Worm (Caenorhabditis elegans): ENCODE results near the gene ugt-29.

ugt-29 gene

ce11 chrV:731330-731729 is 31.9 kb upstream of the ugt-29 start (continued):
- no peak for TF ChIP-seq pha-4 (tag; optimal IDR thresholded peaks at IDR 0.05)
- no peak for TF ChIP-seq ztf-11 (tag; optimal IDR thresholded peaks at IDR 0.05)
- TF ChIP-seq lin-13 (tag; optimal IDR thresholded peaks at IDR 0.05) = no peak

ce11 chrV:730216-730615 is 30.8 kb upstream of the ugt-29 start:
- no peak for TF ChIP-seq lin-13 (tag; optimal IDR thresholded peaks at IDR 0.05)
- TF ChIP-seq hlh-1 (tag; optimal IDR thresholded peaks at IDR 0.05) = no peak
- no peak for TF ChIP-seq ham-2 (GFP tag; optimal IDR thresholded peaks at IDR 0.05)
- TF ChIP-seq lin-32 (GFP tag; optimal IDR thresholded peaks at IDR 0.05) = no peak
- no peak for TF ChIP-seq blmp-1 (tag; optimal IDR thresholded peaks at IDR 0.05)
- no peak for TF ChIP-seq cnd-1 (tag; optimal IDR thresholded peaks at IDR 0.05)
- TF ChIP-seq elt-3 (tag; optimal IDR thresholded peaks at IDR 0.05) = no peak
- no peak for TF ChIP-seq unc-120 (tag; optimal IDR thresholded peaks at IDR 0.05; ENCODE audit: poor library complexity, severe bottlenecking)
- no peak for TF ChIP-seq ceh-39 (tag; optimal IDR thresholded peaks at IDR 0.05)
- TF ChIP-seq nhr-2 (tag; optimal IDR thresholded peaks at IDR 0.05) = no peak
- no peak for TF ChIP-seq snpc-4 (tag; optimal IDR thresholded peaks at IDR 0.05)
- no peak for TF ChIP-seq zip-8 (tag; optimal IDR thresholded peaks at IDR 0.05)

- TF ChIP-seq hlh-1 (tag; optimal IDR thresholded peaks at IDR 0.05) = peak; percentile 2
- TF ChIP-seq ces-1 (GFP tag; optimal IDR thresholded peaks at IDR 0.05) = no peak
These were observed 29.6 kb upstream of the ugt-29 start for ce11 chrV:728822-729493.

- TF ChIP-seq nhr-2 (tag; optimal IDR thresholded peaks at IDR 0.05) (no peak), unc-120 (tag; optimal IDR thresholded peaks at IDR 0.05; ENCODE audit: poor library complexity, severe bottlenecking) (peak; percentile 72), mab-5 (tag; optimal IDR thresholded peaks at IDR 0.05) (peak; percentile 54), nhr-76 (tag; optimal IDR thresholded peaks at IDR 0.05) (no peak), lin-13 (tag; optimal IDR thresholded peaks at IDR 0.05) (no peak), pha-4 (tag; optimal IDR thresholded peaks at IDR 0.05) (no peak), bed-3 (GFP tag; optimal IDR thresholded peaks at IDR 0.05) (no peak), nhr-12 (tag; optimal IDR thresholded peaks at IDR 0.05) (no peak), drap-1 (GFP tag; optimal IDR thresholded peaks at IDR 0.05) (no peak), elt-1 (tag; optimal IDR thresholded peaks at IDR 0.05; ENCODE audit: borderline replicate concordance, insufficient read depth) (no peak), M03D4.4 (tag; optimal IDR thresholded peaks at IDR 0.05) (no peak), hlh-1 (tag; optimal IDR thresholded peaks at IDR 0.05) (peak; percentile 69), tbx-8 (GFP tag; optimal IDR thresholded peaks at IDR 0.05) (no peak), nhr-237 (tag; optimal IDR thresholded peaks at IDR 0.05) (no peak), blmp-1 (tag; optimal IDR thresholded peaks at IDR 0.05) (no peak), lsy-2 (tag; optimal IDR thresholded peaks at IDR 0.05) (no peak), ham-2 (GFP tag; optimal IDR thresholded peaks at IDR 0.05) (no peak), ceh-43 (GFP tag; optimal IDR thresholded peaks at IDR 0.05) (no peak), ceh-83 (GFP tag; optimal IDR thresholded peaks at IDR 0.05) (no peak), cnd-1 (tag; optimal IDR thresholded peaks at IDR 0.05) (no peak), flh-1 (GFP tag; optimal IDR thresholded peaks at IDR 0.05) (no peak), ceh-39 (tag; optimal IDR thresholded peaks at IDR 0.05) (no peak), snpc-4 (tag; optimal IDR thresholded peaks at IDR 0.05) (no peak), sem-2 (GFP tag; optimal IDR thresholded peaks at IDR 0.05) (no peak), mep-1 (tag; optimal IDR thresholded peaks at IDR 0.05) (no peak), nhr-28 (tag; optimal IDR thresholded peaks at IDR 0.05) (no peak), ces-1 (GFP tag; optimal IDR thresholded peaks at IDR 0.05) (no peak), elt-3 (tag; optimal IDR thresholded peaks at IDR 0.05) (no peak), sptf-1 (tag; optimal IDR thresholded peaks at IDR 0.05) (no peak), unc-39 (tag; optimal IDR thresholded peaks at IDR 0.05) (no peak), ztf-11 (tag; optimal IDR thresholded peaks at IDR 0.05) (no peak), unc-62 (GFP tag; optimal IDR thresholded peaks at IDR 0.05) (peak; percentile 66)
These were observed 28.3 kb upstream of the ugt-29 start, which contains the start of the genes icl-1 and srh-2 for ce11 chrV:727484-728351. icl-1 (minus strand) TSS chrV:728004. srh-2 (plus strand) TSS chrV:728301.
